Fruit fly (Drosophila melanogaster) whole organism, embryonic: ENCODE measurements around the gene Nep7.
A peak's percentile ranks its signal among the peaks of the same experiment; 100 is the strongest.

Source experiments
- Blimp-1 ChIP-seq: fragments of 200-800 bp; sonication (Bioruptor generic); optimal IDR thresholded peaks from 3 replicates; lab custom pipeline; 2018; ENCODE audit warnings: missing biosample characterization, missing genetic modification characterization, mild to moderate bottlenecking, moderate library complexity, missing genetic modification reagents
- CG10147 ChIP-seq: fragments of 200-800 bp; sonication (Bioruptor generic); optimal IDR thresholded peaks from 2 replicates; lab custom pipeline; 2019; ENCODE audit warnings: missing biosample characterization, mild to moderate bottlenecking, missing genetic modification characterization, moderate library complexity
- CG10209 ChIP-seq: fragments of 200-800 bp; sonication (Bioruptor generic); optimal IDR thresholded peaks from 3 replicates; lab custom pipeline; 2017; ENCODE audit warnings: missing biosample characterization, mild to moderate bottlenecking, missing genetic modification characterization, missing genetic modification reagents
- CG11456 ChIP-seq: fragments of 200-800 bp; sonication (Bioruptor generic); IDR thresholded peaks from 3 replicates; pipeline ENCODE4 v1.3.6; 2022; ENCODE audit warnings: missing biosample characterization, missing genetic modification characterization
- CG11696 ChIP-seq: fragments of 200-800 bp; sonication (Bioruptor generic); IDR thresholded peaks from 2 replicates; pipeline ENCODE4 v1.3.6; 2022; ENCODE audit warnings: missing biosample characterization, missing genetic modification characterization
- CG1792 ChIP-seq: fragments of 200-800 bp; sonication (Bioruptor generic); optimal IDR thresholded peaks from 2 replicates; lab custom pipeline; 2016; ENCODE audit warnings: missing biosample characterization, missing genetic modification characterization
- CG2116 ChIP-seq: fragments of 200-800 bp; sonication (Bioruptor generic); optimal IDR thresholded peaks from 3 replicates; lab custom pipeline; 2018; ENCODE audit warnings: missing biosample characterization, mild to moderate bottlenecking, missing genetic modification characterization
- CG2875 ChIP-seq: fragments of 200-800 bp; sonication (Bioruptor generic); optimal IDR thresholded peaks from 2 replicates; lab custom pipeline; 2017; ENCODE audit warnings: missing biosample characterization, mild to moderate bottlenecking, missing genetic modification characterization, missing genetic modification reagents
- CG30020 ChIP-seq: fragments of 200-800 bp; optimal IDR thresholded peaks from 2 replicates; lab custom pipeline; 2019; ENCODE audit warnings: missing biosample characterization, mild to moderate bottlenecking, missing genetic modification characterization, moderate library complexity
- CG30403 ChIP-seq: fragments of 200-800 bp; sonication (Bioruptor generic); optimal IDR thresholded peaks from 3 replicates; lab custom pipeline; 2016; ENCODE audit warnings: missing biosample characterization, missing genetic modification characterization
- CG3065 ChIP-seq: fragments of 200-800 bp; sonication (Bioruptor generic); optimal IDR thresholded peaks from 2 replicates; lab custom pipeline; 2016; ENCODE audit warnings: missing biosample characterization, missing genetic modification characterization
- CG34376 ChIP-seq: fragments of 200-800 bp; sonication (Bioruptor generic); optimal IDR thresholded peaks from 2 replicates; lab custom pipeline; 2018; ENCODE audit warnings: missing biosample characterization, mild to moderate bottlenecking, missing genetic modification characterization
- CG6272 ChIP-seq: fragments of 200-800 bp; sonication (Bioruptor generic); IDR thresholded peaks from 2 replicates; pipeline ENCODE4 v1.3.6; 2022; ENCODE audit warnings: missing biosample characterization, missing genetic modification characterization
- CG8290 ChIP-seq, 3 experiments: fragments of 200-800 bp; sonication (Bioruptor generic); optimal IDR thresholded peaks; 2 replicates each; lab custom pipeline; 2016 to 2019; ENCODE audit warnings: missing biosample characterization in 3 of 3, missing genetic modification characterization in 3 of 3, mild to moderate bottlenecking in 2 of 3, moderate library complexity in 1 of 3
- CG8478 ChIP-seq: fragments of >200 bp; optimal IDR thresholded peaks from 2 replicates; lab custom pipeline; 2018
- CrebB ChIP-seq: fragments of 200-800 bp; sonication (Bioruptor generic); optimal IDR thresholded peaks from 3 replicates; lab custom pipeline; 2018; ENCODE audit warnings: missing biosample characterization, mild to moderate bottlenecking, missing genetic modification characterization
- Deaf1 ChIP-seq: fragments of 200-800 bp; optimal IDR thresholded peaks from 3 replicates; lab custom pipeline; 2019; ENCODE audit warnings: missing biosample characterization, mild to moderate bottlenecking, missing genetic modification characterization, moderate library complexity
- E2f1 ChIP-seq: fragments of 200-800 bp; sonication (Bioruptor generic); IDR thresholded peaks from 2 replicates; pipeline ENCODE4 v1.3.6; 2022; ENCODE audit warnings: missing biosample characterization, missing genetic modification characterization
- H2.0 ChIP-seq: fragments of 200-800 bp; sonication (Bioruptor generic); IDR thresholded peaks from 2 replicates; pipeline ENCODE4 v1.3.6; 2022; ENCODE audit warnings: missing biosample characterization, missing genetic modification characterization
- HHEX ChIP-seq: fragments of 200-800 bp; sonication (Bioruptor generic); optimal IDR thresholded peaks from 3 replicates; lab custom pipeline; 2017; ENCODE audit warnings: missing biosample characterization, mild to moderate bottlenecking, missing genetic modification characterization, missing genetic modification reagents
- MBD-R2 ChIP-seq: fragments of 200-800 bp; sonication (Bioruptor generic); IDR thresholded peaks from 2 replicates; pipeline ENCODE4 v1.3.6; 2022; ENCODE audit warnings: missing biosample characterization, missing genetic modification characterization
- MESR4 ChIP-seq: fragments of 200-800 bp; sonication (Bioruptor generic); optimal IDR thresholded peaks from 2 replicates; lab custom pipeline; 2018; ENCODE audit warnings: missing biosample characterization, mild to moderate bottlenecking, missing genetic modification characterization, moderate library complexity
- MTF-1 ChIP-seq: fragments of 200-800 bp; sonication (Bioruptor generic); optimal IDR thresholded peaks from 2 replicates; lab custom pipeline; 2018; ENCODE audit warnings: missing biosample characterization, mild to moderate bottlenecking, missing genetic modification characterization, borderline replicate concordance
- Meics ChIP-seq: fragments of 200-800 bp; sonication (Bioruptor generic); optimal IDR thresholded peaks from 2 replicates; lab custom pipeline; 2017; ENCODE audit warnings: missing biosample characterization, mild to moderate bottlenecking, missing genetic modification characterization
- Myb ChIP-seq: fragments of 200-800 bp; sonication (Bioruptor generic); optimal IDR thresholded peaks from 2 replicates; lab custom pipeline; 2016; ENCODE audit warnings: missing biosample characterization, missing genetic modification characterization
- Ptx1 ChIP-seq: fragments of 200-800 bp; sonication (Bioruptor generic); IDR thresholded peaks from 2 replicates; pipeline ENCODE4 v1.3.6; 2022; ENCODE audit warnings: missing biosample characterization, missing genetic modification characterization
- Spps ChIP-seq: fragments of 200-800 bp; sonication (Bioruptor generic); optimal IDR thresholded peaks from 2 replicates; lab custom pipeline; 2018; ENCODE audit warnings: missing biosample characterization, mild to moderate bottlenecking, missing genetic modification characterization
- Trl ChIP-seq, 3 experiments: fragments of >200 bp in 2 of 3; fragments of 200-800 bp in 1 of 3; sonication (Bioruptor generic) in 1 of 3; optimal IDR thresholded peaks; 2 replicates in 1 of 3; 3 replicates in 2 of 3; lab custom pipeline; 2016 to 2017; ENCODE audit warnings: missing biosample characterization in 1 of 3, missing genetic modification characterization in 1 of 3
- Vsx1 ChIP-seq: fragments of 200-800 bp; sonication (Bioruptor generic); optimal IDR thresholded peaks from 2 replicates; lab custom pipeline; 2017; ENCODE audit warnings: missing biosample characterization, mild to moderate bottlenecking, missing genetic modification characterization, missing genetic modification reagents
- Xrp1 ChIP-seq: fragments of 200-800 bp; sonication (Bioruptor generic); IDR thresholded peaks from 2 replicates; pipeline ENCODE4 v1.3.6; 2022; ENCODE audit warnings: missing biosample characterization, missing genetic modification characterization
- ato ChIP-seq: fragments of 200-800 bp; sonication (Bioruptor generic); IDR thresholded peaks from 2 replicates; pipeline ENCODE4 v1.3.6; 2022; ENCODE audit warnings: missing biosample characterization, missing genetic modification characterization; ENCODE audit not compliant: partially characterized antibody
- bsh ChIP-seq, 2 experiments: fragments of 200-800 bp; sonication (Bioruptor generic); optimal IDR thresholded peaks; 2 replicates each; lab custom pipeline; 2017 to 2018; ENCODE audit warnings: mild to moderate bottlenecking in 2 of 2, missing biosample characterization in 2 of 2, missing genetic modification characterization in 2 of 2, moderate library complexity in 1 of 2
- cg ChIP-seq: fragments of 200-800 bp; sonication (Bioruptor generic); optimal IDR thresholded peaks from 3 replicates; lab custom pipeline; 2019; ENCODE audit warnings: missing biosample characterization, mild to moderate bottlenecking, missing genetic modification characterization, moderate library complexity
- ci ChIP-seq: fragments of 200-800 bp; sonication (Bioruptor generic); IDR thresholded peaks from 3 replicates; pipeline ENCODE4 v1.3.6; 2022; ENCODE audit warnings: missing biosample characterization, missing genetic modification characterization
- ftz-f1 ChIP-seq: fragments of 200-800 bp; sonication (Bioruptor generic); optimal IDR thresholded peaks from 2 replicates; lab custom pipeline; 2016; ENCODE audit warnings: missing biosample characterization, missing genetic modification characterization
- gfzf ChIP-seq: fragments of 200-800 bp; sonication (Bioruptor generic); optimal IDR thresholded peaks from 2 replicates; lab custom pipeline; 2016; ENCODE audit warnings: missing biosample characterization, mild to moderate bottlenecking, missing genetic modification characterization, moderate library complexity
- luna ChIP-seq: fragments of 200-800 bp; sonication (Bioruptor generic); optimal IDR thresholded peaks from 2 replicates; lab custom pipeline; 2016; ENCODE audit warnings: missing biosample characterization, missing genetic modification characterization
- nmo ChIP-seq: fragments of 200-800 bp; sonication (Bioruptor generic); optimal IDR thresholded peaks from 2 replicates; lab custom pipeline; 2018; ENCODE audit warnings: missing biosample characterization, mild to moderate bottlenecking, missing genetic modification characterization, moderate library complexity
- peb ChIP-seq: fragments of 200-800 bp; sonication (Bioruptor generic); IDR thresholded peaks from 2 replicates; pipeline ENCODE4 v1.3.6; 2022; ENCODE audit warnings: missing biosample characterization, missing genetic modification characterization
- prd ChIP-seq, 3 experiments: fragments of >200 bp in 2 of 3; fragments of 200-800 bp in 1 of 3; sonication (Bioruptor generic) in 1 of 3; optimal IDR thresholded peaks in 2 of 3; IDR thresholded peaks in 1 of 3; 2 replicates in 2 of 3; 3 replicates in 1 of 3; pipeline versions ENCODE4 v1.3.6 to Lab custom; 2017 to 2022; ENCODE audit warnings: missing biosample characterization in 1 of 3, missing genetic modification characterization in 1 of 3
- pum ChIP-seq: fragments of 200-800 bp; sonication (Bioruptor generic); optimal IDR thresholded peaks from 2 replicates; lab custom pipeline; 2016; ENCODE audit warnings: missing biosample characterization, missing genetic modification characterization
- ro ChIP-seq: fragments of 200-800 bp; sonication (Bioruptor generic); IDR thresholded peaks from 2 replicates; pipeline ENCODE4 v1.3.6; 2022; ENCODE audit warnings: missing biosample characterization, missing genetic modification characterization
- seq ChIP-seq: fragments of 200-800 bp; sonication (Bioruptor generic); IDR thresholded peaks from 2 replicates; pipeline ENCODE4 v1.3.6; 2022; ENCODE audit warnings: missing biosample characterization, missing genetic modification characterization
- sima ChIP-seq: fragments of 200-800 bp; sonication (Bioruptor generic); optimal IDR thresholded peaks from 2 replicates; lab custom pipeline; 2016; ENCODE audit warnings: missing biosample characterization, missing genetic modification characterization
- tgo ChIP-seq: fragments of 200-800 bp; sonication (Bioruptor generic); IDR thresholded peaks from 3 replicates; pipeline ENCODE4 v1.3.6; 2022; ENCODE audit warnings: missing biosample characterization, missing genetic modification characterization
- tna ChIP-seq: fragments of 200-800 bp; sonication (Bioruptor generic); IDR thresholded peaks from 2 replicates; pipeline ENCODE4 v1.3.6; 2022; ENCODE audit warnings: missing biosample characterization, missing genetic modification characterization; ENCODE audit not compliant: partially characterized antibody
- toy ChIP-seq: fragments of 200-800 bp; sonication (Bioruptor generic); IDR thresholded peaks from 2 replicates; pipeline ENCODE4 v1.3.6; 2022; ENCODE audit warnings: missing biosample characterization, missing genetic modification characterization
- vnd ChIP-seq: fragments of 200-800 bp; sonication (Bioruptor generic); IDR thresholded peaks from 3 replicates; pipeline ENCODE4 v1.3.6; 2022; ENCODE audit warnings: missing biosample characterization, missing genetic modification characterization; ENCODE audit not compliant: partially characterized antibody
- zf30C ChIP-seq: fragments of 200-800 bp; sonication (Bioruptor generic); optimal IDR thresholded peaks from 3 replicates; lab custom pipeline; 2018; ENCODE audit warnings: missing biosample characterization, mild to moderate bottlenecking, missing genetic modification characterization

The Nep7 gene

dm6 chr3R:27987329-27987728 lies 32.6 kb downstream of the Nep7 start (continued):
- no peak for TF ChIP-seq Spps
- peak; percentile 59 for TF ChIP-seq HHEX (GFP tag; lab: Kevin White, UChicago)
- TF ChIP-seq E2f1 (GFP tag; lab: Robert Waterston, UW): peak; percentile 77
- TF ChIP-seq CG1792: no peak
- peak; percentile 44; the same call in 1 of the 2 replicates for TF ChIP-seq CG6272 (GFP tag; lab: Robert Waterston, UW)
- no peak for TF ChIP-seq ato (GFP tag; lab: Robert Waterston, UW)
- no peak for TF ChIP-seq Myb (GFP tag; lab: Kevin White, UChicago)
- 0 out of 3 replicates have a peak, but pooled peaks have one; percentile 60 for TF ChIP-seq CG11456 (GFP tag; lab: Robert Waterston, UW)
- TF ChIP-seq pum (GFP tag; lab: Kevin White, UChicago): no peak
- peak; percentile 69 for TF ChIP-seq CG10147
- no peak for TF ChIP-seq MTF-1 (GFP tag; lab: Kevin White, UChicago)
- TF ChIP-seq Trl (optimal IDR thresholded peaks at IDR 0.05; lab: Kevin White, UChicago): no peak
- no peak for TF ChIP-seq Trl (GFP tag; optimal IDR thresholded peaks at IDR 0.05; lab: Kevin White, UChicago)
- no peak for TF ChIP-seq vnd (GFP tag; lab: Robert Waterston, UW)
- TF ChIP-seq cg: no peak
- peak; percentile 35 for TF ChIP-seq CG2875
- TF ChIP-seq nmo (GFP tag; lab: Kevin White, UChicago): peak; percentile 83
- no peak for TF ChIP-seq prd (optimal IDR thresholded peaks at IDR 0.05; lab: Kevin White, UChicago)
- peak; percentile 64 for TF ChIP-seq prd (GFP tag; IDR thresholded peaks at IDR 0.05; lab: Robert Waterston, UW)
- TF ChIP-seq CG34376 (GFP tag; lab: Kevin White, UChicago): no peak
- peak; percentile 79 for TF ChIP-seq tgo
- 0 out of 2 replicates have a peak, but pooled peaks have one; percentile 33 for TF ChIP-seq peb (GFP tag; lab: Robert Waterston, UW)
- TF ChIP-seq ftz-f1 (GFP tag; lab: Kevin White, UChicago): no peak
- TF ChIP-seq Meics (GFP tag; lab: Kevin White, UChicago): peak; percentile 81
- TF ChIP-seq H2.0 (GFP tag; lab: Robert Waterston, UW): peak; percentile 49; the same call in 1 of the 2 replicates
- TF ChIP-seq CG8290 (GFP tag; optimal IDR thresholded peaks at IDR 0.05; lab: Kevin White, UChicago): no peak
- no peak for TF ChIP-seq CG8290 (tag; optimal IDR thresholded peaks at IDR 0.05; lab: Kevin White, UChicago)
- no peak for TF ChIP-seq sima (GFP tag; lab: Kevin White, UChicago)
- TF ChIP-seq Blimp-1 (GFP tag; lab: Kevin White, UChicago): peak; percentile 52
- no peak for TF ChIP-seq Deaf1 (tag; lab: Kevin White, UChicago)
- peak; percentile 69 for TF ChIP-seq Ptx1 (GFP tag; lab: Robert Waterston, UW)
- TF ChIP-seq CG11696 (GFP tag; lab: Robert Waterston, UW): 0 out of 2 replicates have a peak, but pooled peaks have one; percentile 30
- TF ChIP-seq CG30403: peak; percentile 77
- TF ChIP-seq MBD-R2 (GFP tag; lab: Robert Waterston, UW): peak; percentile 38; the same call in 1 of the 2 replicates
- TF ChIP-seq CG8478: no peak
- no peak for TF ChIP-seq tna (GFP tag; lab: Robert Waterston, UW)
- peak; percentile 2 for TF ChIP-seq zf30C
- TF ChIP-seq CG30020 (tag; lab: Kevin White, UChicago): no peak
- no peak for TF ChIP-seq luna
- no peak for TF ChIP-seq gfzf (GFP tag; lab: Kevin White, UChicago)
- no peak for TF ChIP-seq seq (GFP tag; lab: Robert Waterston, UW)
- TF ChIP-seq CG2116 (GFP tag; lab: Kevin White, UChicago): peak; percentile 18
- no peak for TF ChIP-seq toy (GFP tag; lab: Robert Waterston, UW)
- TF ChIP-seq ci: peak; percentile 72
- peak; percentile 56 for TF ChIP-seq CG10209 (GFP tag; lab: Kevin White, UChicago)
- TF ChIP-seq ro (GFP tag; lab: Robert Waterston, UW): no peak
- no peak for TF ChIP-seq MESR4 (GFP tag; lab: Kevin White, UChicago)
- TF ChIP-seq Xrp1 (GFP tag; lab: Robert Waterston, UW): peak; percentile 72
- TF ChIP-seq Vsx1 (GFP tag; lab: Kevin White, UChicago): peak; percentile 20
- TF ChIP-seq CrebB (tag; lab: Kevin White, UChicago): peak; percentile 5
- peak in 1 of 2 experiments; percentile 74 for TF ChIP-seq bsh (GFP tag; optimal IDR thresholded peaks at IDR 0.05; lab: Kevin White, UChicago)
- no peak for TF ChIP-seq CG3065
